Fruit fly (Drosophila melanogaster): ENCODE results near the gene Acsx4.

DNA sequence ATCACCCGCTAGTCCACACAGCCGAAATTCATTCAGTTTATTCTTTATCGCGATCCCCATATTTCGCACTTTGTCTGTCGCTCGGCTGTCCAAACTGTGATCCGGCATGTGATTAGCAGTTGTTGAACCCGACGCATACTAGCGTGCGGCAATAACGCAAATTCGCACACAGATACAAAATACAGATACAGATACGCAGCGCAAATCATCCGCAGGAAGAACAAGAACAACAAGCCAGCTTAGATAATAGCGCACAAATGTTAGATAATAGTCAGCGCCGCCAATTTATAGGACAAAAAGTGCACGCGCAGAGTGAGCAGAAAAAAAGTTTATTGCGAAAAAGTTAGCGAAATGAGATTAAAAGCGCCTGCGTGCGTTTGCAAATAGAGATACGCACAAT, 51.7 kb downstream of the Acsx4 start:
- TF ChIP-seq cnc (optimal IDR thresholded peaks at IDR 0.05) (no peak), pad (GFP tag; optimal IDR thresholded peaks at IDR 0.05) (no peak), toe (GFP tag; optimal IDR thresholded peaks at IDR 0.05) (no peak), cic (GFP tag; optimal IDR thresholded peaks at IDR 0.05) (no peak), ovo (GFP tag; optimal IDR thresholded peaks at IDR 0.05) (no peak), tj (GFP tag; optimal IDR thresholded peaks at IDR 0.05) (no peak)
